Worm (Caenorhabditis elegans) whole organism, dauer: ENCODE measurements around the gene nas-33.

ENCODE experiments used
- unc-62 ChIP-seq: sonication (generic microtip); optimal IDR thresholded peaks from 2 replicates; lab custom pipeline; 2017; ENCODE audit warnings: missing biosample characterization, missing genetic modification reagents, missing genetic modification characterization

nas-33 gene

ce11 chrX:6455157-6455556, at the start of gene nas-33:
nas-33 (minus strand) TSS chrX:6455257.
- no peak for TF ChIP-seq unc-62

- TF ChIP-seq unc-62: no peak
These were observed 48.1 kb upstream of the nas-33 start for ce11 chrX:6503148-6503547.

- no peak for TF ChIP-seq unc-62
These were observed 44.7 kb upstream of the nas-33 start, which contains the start of gene actl-1 for ce11 chrX:6499736-6500135. actl-1 (minus strand) TSS chrX:6499836.

ce11 chrX:6484780-6485179, 29.7 kb upstream of the nas-33 start, which contains the start of gene gar-1:
gar-1 (minus strand) TSS chrX:6484880.
- TF ChIP-seq unc-62: no peak

- TF ChIP-seq unc-62: no peak
These were observed 21.5 kb upstream of the nas-33 start, which contains the start of gene C15B12.1 for ce11 chrX:6476540-6476939. C15B12.1 (plus strand) TSS chrX:6476810.

ce11 chrX:6473698-6474314, 18.7 kb upstream of the nas-33 start, which contains the start of the genes C15B12.4 and C15B12.8:
C15B12.4 (minus strand) TSS chrX:6473748.
C15B12.8 (plus strand) TSS chrX:6474264.
- TF ChIP-seq unc-62: no peak

ce11 chrX:6468499-6468898, 13.4 kb upstream of the nas-33 start, which contains the start of gene C15B12.9:
C15B12.9 (plus strand) TSS chrX:6468799.
- no peak for TF ChIP-seq unc-62

- TF ChIP-seq unc-62: no peak
These were observed 12.4 kb upstream of the nas-33 start, which contains the start of gene C15B12.3 for ce11 chrX:6467462-6467861. C15B12.3 (minus strand) TSS chrX:6467562.

ce11 chrX:6462995-6463462, 8.0 kb upstream of the nas-33 start, which contains the start of gene C15B12.2:
C15B12.2 (plus strand) TSS chrX:6463412.
- TF ChIP-seq unc-62: no peak

- TF ChIP-seq unc-62: no peak
These were observed 7.4 kb upstream of the nas-33 start for ce11 chrX:6462479-6462878.

ce11 chrX:6461729-6462128, 6.7 kb upstream of the nas-33 start, which contains the start of gene K04E7.1:
K04E7.1 (plus strand) TSS chrX:6462029.
- TF ChIP-seq unc-62: no peak

- TF ChIP-seq unc-62: no peak
These were observed 5.1 kb upstream of the nas-33 start for ce11 chrX:6460123-6460522.

ce11 chrX:6458467-6458866, 3.4 kb upstream of the nas-33 start:
- TF ChIP-seq unc-62: no peak

- TF ChIP-seq unc-62: no peak
These were observed 2.9 kb upstream of the nas-33 start for ce11 chrX:6458001-6458400.

- no peak for TF ChIP-seq unc-62
These were observed 1.5 kb upstream of the nas-33 start, which contains the start of gene pept-1 for ce11 chrX:6456567-6456966. pept-1 (plus strand) TSS chrX:6456872.

- no peak for TF ChIP-seq unc-62
These were observed 4.1 kb downstream of the nas-33 start, which contains the start of the genes grl-6 and K10C2.6 for ce11 chrX:6450839-6451491. grl-6 (minus strand) TSS chrX:6450939. K10C2.6 (plus strand) TSS chrX:6451441.

ce11 chrX:6448866-6449400, 6.1 kb downstream of the nas-33 start, which contains the start of gene fah-1:
fah-1 (minus strand) TSS chrX:6448916.
- TF ChIP-seq unc-62: no peak
